Fruit fly (Drosophila melanogaster): ENCODE measurements around the gene CLIP-190.
A peak's percentile ranks its signal among the peaks of the same experiment; 100 is the strongest.

The CLIP-190 gene

DNA sequence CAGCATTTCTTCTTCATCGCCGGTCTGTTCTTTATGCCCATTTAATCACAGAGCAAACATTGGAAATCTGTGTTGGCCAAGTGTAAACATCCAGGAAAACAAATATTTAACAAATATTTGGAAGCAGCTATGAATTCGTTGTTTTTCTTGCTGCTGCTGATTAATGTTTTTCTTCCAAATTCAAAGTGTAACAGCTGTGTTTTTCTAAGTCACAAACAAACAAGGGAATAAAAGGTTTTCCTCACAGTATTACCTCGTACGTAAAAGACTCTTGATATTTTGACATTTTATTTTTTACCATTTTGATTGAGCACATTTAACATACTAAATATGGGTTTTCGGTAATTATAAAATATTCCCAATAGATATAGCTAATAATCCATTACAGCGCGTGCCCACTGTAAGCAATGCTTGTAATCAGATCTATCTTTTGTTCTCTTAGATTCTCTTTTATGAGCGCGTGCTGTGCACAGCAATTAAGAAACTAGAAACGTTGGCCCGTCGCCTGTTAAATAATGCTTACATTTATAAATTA, 5.7 kb upstream of the CLIP-190 start (continued):
- TF ChIP-seq ac (GFP tag; optimal IDR thresholded peaks at IDR 0.05) (peak; percentile 64), Oaz (GFP tag; IDR thresholded peaks at IDR 0.05) (peak; percentile 86), inv (GFP tag; IDR thresholded peaks at IDR 0.05; ENCODE audit: partially characterized antibody) (no peak), Pdp1 (GFP tag; optimal IDR thresholded peaks at IDR 0.05) (peak; percentile 94), CG3407 (GFP tag; optimal IDR thresholded peaks at IDR 0.05) (peak; percentile 91), MTF-1 (GFP tag; optimal IDR thresholded peaks at IDR 0.05; ENCODE audit: borderline replicate concordance) (peak; percentile 99), CG31441 (GFP tag; IDR thresholded peaks at IDR 0.05) (peak; percentile 96), CG10274 (GFP tag; optimal IDR thresholded peaks at IDR 0.05) (peak; percentile 90), eve (GFP tag; optimal IDR thresholded peaks at IDR 0.05) (peak in 1 of 2 experiments; percentile 93), jumu (GFP tag; optimal IDR thresholded peaks at IDR 0.05) (peak; percentile 95), nmo (GFP tag; optimal IDR thresholded peaks at IDR 0.05) (peak; percentile 96), Gug (GFP tag; IDR thresholded peaks at IDR 0.05) (peak; percentile 87), pnt (GFP tag; optimal IDR thresholded peaks at IDR 0.05) (peak; percentile 96), CG2875 (GFP tag; optimal IDR thresholded peaks at IDR 0.05) (peak; percentile 98), CG3281 (GFP tag; optimal IDR thresholded peaks at IDR 0.05) (peak; percentile 97), emc (GFP tag; optimal IDR thresholded peaks at IDR 0.05) (peak; percentile 86), aop (GFP tag; IDR thresholded peaks at IDR 0.05) (peak; percentile 79), sisA (GFP tag; IDR thresholded peaks at IDR 0.05) (peak; percentile 93), ci (GFP tag; IDR thresholded peaks at IDR 0.05) (peak; percentile 95), Usf (GFP tag; optimal IDR thresholded peaks at IDR 0.05) (peak; percentile 85), Asciz (GFP tag; optimal IDR thresholded peaks at IDR 0.05) (peak; percentile 99), btn (GFP tag; optimal IDR thresholded peaks at IDR 0.05) (peak; percentile 98), CG1529 (GFP tag; optimal IDR thresholded peaks at IDR 0.05) (peak; percentile 91), mam (GFP tag; optimal IDR thresholded peaks at IDR 0.05) (peak; percentile 91), Six4 (GFP tag; optimal IDR thresholded peaks at IDR 0.05) (peak; percentile 97), rib (GFP tag; IDR thresholded peaks at IDR 0.05) (peak; percentile 90), ro (GFP tag; IDR thresholded peaks at IDR 0.05) (peak; percentile 60), cwo (GFP tag; optimal IDR thresholded peaks at IDR 0.05) (peak; percentile 89), amos (GFP tag; IDR thresholded peaks at IDR 0.05; ENCODE audit: partially characterized antibody) (no peak), gsb (GFP tag; IDR thresholded peaks at IDR 0.05) (peak; percentile 92), CG3995 (GFP tag; optimal IDR thresholded peaks at IDR 0.05) (peak; percentile 70), onecut (GFP tag; IDR thresholded peaks at IDR 0.05) (peak; percentile 94), CG17802 (tag; optimal IDR thresholded peaks at IDR 0.05) (peak; percentile 87), fu2 (GFP tag; optimal IDR thresholded peaks at IDR 0.05) (peak; percentile 91), crp (GFP tag; optimal IDR thresholded peaks at IDR 0.05) (peak; percentile 28 to 65), sna (GFP tag; IDR thresholded peaks at IDR 0.05; ENCODE audit: partially characterized antibody) (no peak), tna (GFP tag; IDR thresholded peaks at IDR 0.05; ENCODE audit: partially characterized antibody) (no peak), Lpt (GFP tag; optimal IDR thresholded peaks at IDR 0.05) (no peak), en (GFP tag; optimal IDR thresholded peaks at IDR 0.05) (peak; percentile 98), Trl (optimal IDR thresholded peaks at IDR 0.05) (no peak), Trl (GFP tag; optimal IDR thresholded peaks at IDR 0.05) (peak; percentile 99), Poxn (GFP tag; IDR thresholded peaks at IDR 0.05) (peak; percentile 69), pb (GFP tag; optimal IDR thresholded peaks at IDR 0.05) (peak; percentile 96), fd64A (GFP tag; optimal IDR thresholded peaks at IDR 0.05) (peak; percentile 99), NFAT (GFP tag; IDR thresholded peaks at IDR 0.05) (peak; percentile 87), CG17328 (GFP tag; IDR thresholded peaks at IDR 0.05) (peak; percentile 94), wek (GFP tag; optimal IDR thresholded peaks at IDR 0.05) (peak; percentile 97), tap (tag; optimal IDR thresholded peaks at IDR 0.05) (peak; percentile 95), CG1792 (GFP tag; optimal IDR thresholded peaks at IDR 0.05) (peak; percentile 99), CG1024 (GFP tag; IDR thresholded peaks at IDR 0.05) (peak; percentile 82), Awh (GFP tag; IDR thresholded peaks at IDR 0.05) (peak; percentile 98)
